Worm (Caenorhabditis elegans): ENCODE results near the gene T26C12.3.

The T26C12.3 gene

ce11 chrIV:3289237-3289636 lies 16.0 kb upstream of the T26C12.3 start, which contains the start of gene gcy-23:
Gene gcy-23 (minus strand): TSS chrIV:3289337.
- no peak for TF ChIP-seq unc-62 (GFP tag; optimal IDR thresholded peaks at IDR 0.05)

ce11 chrIV:3278822-3279221 lies 5.6 kb upstream of the T26C12.3 start:
- no peak for TF ChIP-seq unc-62 (GFP tag; optimal IDR thresholded peaks at IDR 0.05)

DNA sequence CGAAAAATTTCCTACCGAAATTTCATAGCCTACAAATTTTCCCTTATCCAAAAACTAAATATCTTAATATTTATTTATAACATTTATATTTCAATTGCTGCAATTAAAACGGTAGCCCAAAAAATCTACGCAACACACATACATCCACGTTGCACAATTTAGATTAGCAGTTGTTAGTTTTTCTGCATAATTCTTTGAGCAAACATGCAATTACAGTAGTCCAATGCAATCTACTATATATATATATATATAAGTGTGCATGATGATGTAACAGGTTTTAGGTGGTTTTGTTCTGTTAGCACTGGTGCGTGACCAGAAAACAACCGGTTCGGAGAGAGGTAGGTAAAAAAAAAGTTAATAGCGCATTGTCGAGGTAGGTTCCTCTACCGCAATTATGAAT lies 1.9 kb downstream of the T26C12.3 start:
- no peak for TF ChIP-seq unc-62 (GFP tag; optimal IDR thresholded peaks at IDR 0.05)

DNA sequence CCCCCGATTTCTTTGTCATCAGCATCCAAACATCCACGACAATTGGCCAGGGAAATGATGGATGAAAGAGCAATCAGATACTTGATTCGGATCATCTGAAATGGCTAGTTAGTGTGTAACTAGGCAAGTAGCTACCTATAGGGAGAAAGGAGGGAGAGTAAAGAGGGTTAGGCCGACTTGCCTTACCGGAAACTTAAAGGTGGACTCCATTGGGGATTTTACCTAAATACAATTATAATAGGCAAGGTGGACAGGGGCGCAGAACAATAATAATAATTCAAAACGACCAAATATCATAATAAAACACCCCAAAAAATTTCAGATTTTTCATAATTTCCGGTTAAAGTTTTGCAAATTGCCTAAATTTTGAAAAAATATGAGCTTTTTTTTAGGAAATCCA lies 5.6 kb downstream of the T26C12.3 start, which contains the start of gene clec-173:
Gene clec-173, minus strand, starts transcription at position 101 of the 400 bp plus-strand sequence.
- no peak for TF ChIP-seq unc-62 (GFP tag; optimal IDR thresholded peaks at IDR 0.05)

- TF ChIP-seq unc-62 (GFP tag; optimal IDR thresholded peaks at IDR 0.05), result no peak
These were observed 6.4 kb downstream of the T26C12.3 start for ce11 chrIV:3266841-3267240.

- no peak for TF ChIP-seq unc-62 (GFP tag; optimal IDR thresholded peaks at IDR 0.05)
These were observed 7.5 kb downstream of the T26C12.3 start, which contains the start of gene T26C12.2 for ce11 chrIV:3265657-3266056. Gene T26C12.2 (minus strand): TSS chrIV:3265757.

ce11 chrIV:3261761-3262160 lies 11.4 kb downstream of the T26C12.3 start:
- no peak for TF ChIP-seq unc-62 (GFP tag; optimal IDR thresholded peaks at IDR 0.05)

DNA sequence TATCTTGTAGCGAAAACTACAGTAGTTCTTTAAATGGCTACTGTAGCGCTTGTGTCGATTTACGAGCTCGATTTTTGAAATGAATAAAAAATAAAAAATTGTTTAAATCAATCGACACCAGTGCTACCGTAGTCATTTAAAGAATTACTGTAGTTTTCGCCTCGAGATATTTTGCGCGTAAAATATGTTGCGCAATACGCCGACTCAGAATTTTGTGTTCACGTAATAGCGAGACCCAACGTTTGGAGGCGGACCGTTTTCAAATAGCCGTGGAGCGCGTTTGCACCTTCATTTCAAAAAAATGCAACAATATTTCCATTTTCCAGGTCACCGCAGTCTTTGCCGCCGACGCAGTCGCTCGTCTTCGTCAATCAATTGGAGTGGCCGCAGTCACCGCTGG lies 13.0 kb downstream of the T26C12.3 start:
- TF ChIP-seq unc-62 (GFP tag; optimal IDR thresholded peaks at IDR 0.05), result no peak

DNA sequence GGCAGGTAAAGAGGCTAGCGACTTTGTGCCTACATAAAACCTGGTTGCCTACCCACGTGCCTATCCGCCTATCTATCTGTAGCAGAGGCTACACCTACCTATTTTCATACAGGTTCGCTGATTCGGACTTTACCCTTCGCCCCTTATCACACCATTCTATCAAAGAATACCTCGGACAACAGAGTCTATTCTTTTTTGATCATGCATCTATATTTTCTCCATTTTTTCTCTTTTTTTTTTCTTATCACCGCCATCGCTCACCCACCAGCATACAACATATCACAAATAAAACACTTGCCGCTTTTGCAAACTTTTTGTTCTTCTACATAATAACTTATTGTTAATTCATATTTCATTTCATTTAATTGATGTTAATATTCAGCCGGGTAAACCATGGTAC lies 14.7 kb downstream of the T26C12.3 start, which contains the start of gene T26C12.1:
Gene T26C12.1, plus strand, starts transcription at position 383 of the 400 bp plus-strand sequence.
- no peak for TF ChIP-seq unc-62 (GFP tag; optimal IDR thresholded peaks at IDR 0.05)

ce11 chrIV:3256866-3257265 lies 16.3 kb downstream of the T26C12.3 start:
- no peak for TF ChIP-seq unc-62 (GFP tag; optimal IDR thresholded peaks at IDR 0.05)

DNA sequence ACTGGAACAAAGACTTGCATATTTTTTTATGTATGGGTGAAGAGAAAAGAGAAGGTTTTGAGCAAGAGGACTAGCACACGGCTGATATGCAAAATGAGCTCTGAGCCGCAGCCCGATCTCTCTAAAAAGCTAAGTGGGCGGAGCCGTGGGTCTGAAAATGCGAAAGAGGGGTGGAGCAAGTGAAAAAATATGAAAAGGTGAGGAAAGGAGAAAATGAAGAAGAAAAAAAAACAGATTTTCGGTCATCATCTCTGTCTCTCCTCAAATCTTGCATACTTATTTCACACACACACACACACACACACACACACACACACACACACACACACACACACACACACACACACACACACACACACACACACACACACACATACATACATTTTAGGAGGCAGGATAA lies 18.8 kb downstream of the T26C12.3 start, which contains the start of gene dmd-9:
Gene dmd-9, minus strand, starts transcription at position 101 of the 400 bp plus-strand sequence.
- no peak for TF ChIP-seq unc-62 (GFP tag; optimal IDR thresholded peaks at IDR 0.05)

DNA sequence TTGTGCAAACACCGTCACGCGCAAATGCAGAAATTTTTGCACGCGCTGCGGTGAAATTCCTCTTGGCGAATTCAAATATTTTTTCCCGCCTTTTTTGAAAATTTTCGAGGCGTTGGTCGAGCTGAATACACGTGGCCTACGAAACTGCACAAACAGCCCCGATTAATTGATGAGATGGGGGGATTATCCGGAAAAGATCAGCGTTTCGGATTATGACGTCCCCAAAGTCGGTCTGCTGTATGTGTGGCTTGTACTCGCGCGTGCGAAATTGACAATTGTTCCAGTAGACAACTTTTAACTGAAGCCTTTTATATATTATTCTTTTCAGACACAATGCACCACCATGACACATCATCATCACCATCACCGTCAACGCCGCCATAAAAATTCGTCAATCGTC lies 21.1 kb downstream of the T26C12.3 start:
- TF ChIP-seq unc-62 (GFP tag; optimal IDR thresholded peaks at IDR 0.05), result no peak

ce11 chrIV:3251551-3251950 lies 21.6 kb downstream of the T26C12.3 start:
- TF ChIP-seq unc-62 (GFP tag; optimal IDR thresholded peaks at IDR 0.05), result no peak

ce11 chrIV:3250020-3250419 lies 23.2 kb downstream of the T26C12.3 start:
- TF ChIP-seq unc-62 (GFP tag; optimal IDR thresholded peaks at IDR 0.05), result no peak

ce11 chrIV:3246873-3247272 lies 26.3 kb downstream of the T26C12.3 start:
- TF ChIP-seq unc-62 (GFP tag; optimal IDR thresholded peaks at IDR 0.05), result no peak

ce11 chrIV:3234269-3234668 lies 38.9 kb downstream of the T26C12.3 start:
- TF ChIP-seq unc-62 (GFP tag; optimal IDR thresholded peaks at IDR 0.05), result no peak

DNA sequence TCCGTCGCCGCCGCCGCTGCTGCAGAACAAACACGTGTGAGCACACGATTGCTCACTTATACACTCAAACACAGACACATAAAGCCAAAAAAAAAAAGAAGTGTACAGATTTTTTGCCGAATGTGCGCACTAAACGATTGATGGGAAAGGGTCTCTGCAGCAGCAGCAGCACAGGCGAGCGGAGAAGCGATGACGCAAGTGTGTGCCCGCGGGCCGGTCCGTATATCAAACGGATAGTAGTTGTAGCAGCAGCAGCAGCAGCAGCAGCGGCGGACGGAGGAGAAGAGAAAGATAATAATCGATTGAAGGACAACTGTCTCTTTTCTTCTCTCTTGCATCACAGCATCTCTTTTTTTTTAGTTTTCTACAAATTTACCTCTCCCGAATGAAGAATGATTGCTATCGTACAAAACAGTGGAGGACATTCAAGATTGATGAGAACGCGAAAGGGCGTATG lies 39.7 kb downstream of the T26C12.3 start:
- no peak for TF ChIP-seq unc-62 (GFP tag; optimal IDR thresholded peaks at IDR 0.05)
